Worm (Caenorhabditis elegans): Measurements from ENCODE around the gene aex-3.

aex-3 gene

DNA sequence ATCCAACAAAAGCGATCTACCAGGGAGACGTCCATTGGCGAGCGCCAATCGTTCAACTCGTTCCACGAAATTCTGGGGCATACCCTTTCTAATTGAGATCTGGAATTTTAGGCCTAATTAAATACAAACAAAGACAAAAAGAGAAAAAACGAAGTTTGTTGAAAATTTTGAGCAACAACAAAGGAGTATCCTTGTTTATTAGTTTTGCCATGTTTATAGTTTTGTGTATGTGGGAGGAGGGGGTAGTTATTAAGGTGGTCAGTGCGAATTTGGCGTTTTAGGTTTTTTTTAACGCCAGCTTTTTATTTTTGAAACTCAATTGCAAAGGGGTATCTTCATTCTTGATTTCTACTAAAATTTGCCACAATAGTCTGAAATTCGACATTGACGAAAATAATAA is 45.1 kb downstream of the aex-3 start, which contains the start of gene irk-2:
Gene irk-2, minus strand, starts transcription at position 101 of the 400 bp plus-strand sequence.
- TF ChIP-seq nhr-237 (tag; optimal IDR thresholded peaks at IDR 0.05), result no peak
- TF ChIP-seq lsy-2 (tag; optimal IDR thresholded peaks at IDR 0.05), result no peak
- no peak for TF ChIP-seq ztf-11 (tag; optimal IDR thresholded peaks at IDR 0.05)
- TF ChIP-seq elt-1 (tag; optimal IDR thresholded peaks at IDR 0.05; ENCODE audit: borderline replicate concordance, insufficient read depth), result no peak
- no peak for TF ChIP-seq flh-1 (GFP tag; optimal IDR thresholded peaks at IDR 0.05)
- TF ChIP-seq sptf-1 (tag; optimal IDR thresholded peaks at IDR 0.05), result no peak
- no peak for TF ChIP-seq mab-5 (tag; optimal IDR thresholded peaks at IDR 0.05)
- TF ChIP-seq drap-1 (GFP tag; optimal IDR thresholded peaks at IDR 0.05), result no peak

DNA sequence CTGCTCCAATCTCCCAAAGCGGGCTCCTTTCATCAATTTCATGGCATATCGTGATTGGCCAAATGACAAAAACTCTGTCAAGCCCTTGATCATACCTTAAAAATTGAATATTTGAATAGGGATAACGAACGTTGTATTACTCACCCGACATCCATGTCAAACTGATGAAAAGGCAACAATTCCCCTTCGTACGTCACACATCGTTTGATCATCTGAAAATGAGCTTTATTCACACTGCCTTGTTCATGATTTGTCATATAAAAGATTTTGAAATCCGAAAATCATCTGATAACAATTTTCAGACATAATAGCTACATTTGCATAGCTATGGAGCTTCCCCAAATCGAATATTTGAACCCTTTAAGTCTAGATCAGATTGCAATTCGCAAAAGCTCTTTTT is 53.0 kb downstream of the aex-3 start, which contains the start of gene M02A10.1:
Gene M02A10.1, plus strand, starts transcription at position 301 of the 400 bp plus-strand sequence.
- no peak for TF ChIP-seq sem-2 (GFP tag; optimal IDR thresholded peaks at IDR 0.05)
